Worm (Caenorhabditis elegans) whole organism, early embryonic: ENCODE data around the gene srxa-19.

ENCODE experiments used
- B0310.2 ChIP-seq: sonication (generic microtip); optimal IDR thresholded peaks from 2 replicates; lab custom pipeline; 2016; ENCODE audit warnings: mild to moderate bottlenecking, missing genetic modification characterization, missing compliant biosample characterization
- F13C5.2 ChIP-seq: sonication (generic microtip); optimal IDR thresholded peaks from 2 replicates; lab custom pipeline; 2017; ENCODE audit warnings: mild to moderate bottlenecking, missing genetic modification characterization, inconsistent platforms, missing compliant biosample characterization
- aly-1 ChIP-seq: sonication (generic microtip); optimal IDR thresholded peaks from 2 replicates; lab custom pipeline; 2016; ENCODE audit warnings: missing genetic modification characterization, missing compliant biosample characterization
- ama-1 ChIP-seq: fragments of 150-350 bp; optimal IDR thresholded peaks from 2 replicates; lab custom pipeline; 2014
- ceh-13 ChIP-seq: fragments of 200-800 bp; sonication (Bioruptor generic); optimal IDR thresholded peaks from 2 replicates; lab custom pipeline; 2018; ENCODE audit warnings: mild to moderate bottlenecking, missing genetic modification characterization, missing compliant biosample characterization
- ceh-36 ChIP-seq: sonication (generic microtip); optimal IDR thresholded peaks from 2 replicates; lab custom pipeline; 2016; ENCODE audit warnings: missing genetic modification characterization, inconsistent platforms, missing compliant biosample characterization
- ets-7 ChIP-seq: sonication (generic microtip); optimal IDR thresholded peaks from 2 replicates; lab custom pipeline; 2016; ENCODE audit warnings: missing genotype, missing genetic modification characterization, missing compliant biosample characterization
- flt-1 ChIP-seq: fragments of 200-800 bp; sonication (Bioruptor generic); IDR thresholded peaks from 2 replicates; pipeline ENCODE4 v1.3.6; 2022; ENCODE audit warnings: missing genetic modification characterization, missing compliant biosample characterization
- hmbx-1 ChIP-seq: sonication (generic microtip); optimal IDR thresholded peaks from 2 replicates; lab custom pipeline; 2016; ENCODE audit warnings: mild to moderate bottlenecking, missing genetic modification characterization, missing compliant biosample characterization
- hmg-4 ChIP-seq: fragments of 200-800 bp; sonication (Bioruptor generic); optimal IDR thresholded peaks from 2 replicates; lab custom pipeline; 2018; ENCODE audit warnings: mild to moderate bottlenecking, missing genetic modification characterization, missing compliant biosample characterization
- hnd-1 ChIP-seq: sonication (generic microtip); optimal IDR thresholded peaks from 2 replicates; lab custom pipeline; 2016; ENCODE audit warnings: missing genetic modification characterization, missing compliant biosample characterization
- pes-1 ChIP-seq: fragments of 200-800 bp; sonication (Bioruptor generic); IDR thresholded peaks from 2 replicates; pipeline ENCODE4 v1.3.6; 2022; ENCODE audit warnings: missing genetic modification reagents, missing genetic modification characterization, missing compliant biosample characterization
- scrt-1 ChIP-seq: fragments of 200-800 bp; sonication (Bioruptor generic); IDR thresholded peaks from 2 replicates; pipeline ENCODE4 v1.3.6; 2022; ENCODE audit warnings: missing genetic modification characterization, missing compliant biosample characterization
- sea-1 ChIP-seq: fragments of 200-800 bp; sonication (Bioruptor generic); conservative IDR thresholded peaks from 2 replicates; pipeline ENCODE4 v1.3.6; 2022; ENCODE audit warnings: missing genetic modification characterization, missing compliant biosample characterization
- tbx-11 ChIP-seq: fragments of 200-800 bp; sonication (Bioruptor generic); IDR thresholded peaks from 2 replicates; pipeline ENCODE4 v1.3.6; 2022; ENCODE audit warnings: missing genetic modification characterization, missing compliant biosample characterization
- tbx-37 ChIP-seq: fragments of 200-800 bp; sonication (Bioruptor generic); conservative IDR thresholded peaks from 2 replicates; pipeline ENCODE4 v1.3.6; 2022; ENCODE audit warnings: missing genetic modification reagents, missing genetic modification characterization, missing compliant biosample characterization
- tra-4 ChIP-seq: sonication (generic microtip); optimal IDR thresholded peaks from 2 replicates; lab custom pipeline; 2017; ENCODE audit warnings: missing genetic modification characterization, missing compliant biosample characterization

Gene srxa-19

ce11 chrV:10090461-10090860 is 32.1 kb downstream of the srxa-19 start, which contains the start of gene R04B5.7:
TSS of gene R04B5.7 (minus strand) at chrV:10090561.
- TF ChIP-seq ceh-13 (no peak), tra-4 (tag; lab: Kevin White, UChicago) (no peak), F13C5.2 (no peak), B0310.2 (tag; lab: Kevin White, UChicago) (no peak), flt-1 (no peak), sea-1 (GFP tag; lab: Robert Waterston, UW) (no peak)

- TF ChIP-seq ceh-36 (no peak), ama-1 (lab: Kevin White, UChicago) (no peak), tbx-11 (GFP tag; lab: Robert Waterston, UW) (no peak), F13C5.2 (no peak), scrt-1 (GFP tag; lab: Robert Waterston, UW) (no peak), aly-1 (tag; lab: Kevin White, UChicago) (no peak), flt-1 (no peak)
Observed at ce11 chrV:10087103-10087502, 35.5 kb downstream of the srxa-19 start, which contains the start of gene R04B5.5. TSS of gene R04B5.5 (plus strand) at chrV:10087480.

- TF ChIP-seq B0310.2 (tag; lab: Kevin White, UChicago) (no peak), F13C5.2 (no peak), tbx-37 (GFP tag; lab: Robert Waterston, UW) (no peak), ama-1 (lab: Kevin White, UChicago) (no peak), ets-7 (tag; lab: Kevin White, UChicago) (no peak), hmg-4 (GFP tag; lab: Kevin White, UChicago) (no peak), sea-1 (GFP tag; lab: Robert Waterston, UW) (no peak), flt-1 (no peak)
Observed at ce11 chrV:10086141-10086540, 36.4 kb downstream of the srxa-19 start.

ce11 chrV:10084864-10085263 is 37.7 kb downstream of the srxa-19 start, which contains the start of gene R04B5.6:
TSS of gene R04B5.6 (plus strand) at chrV:10085164.
- TF ChIP-seq pes-1 (no peak), B0310.2 (tag; lab: Kevin White, UChicago) (no peak), ceh-36 (no peak), ets-7 (tag; lab: Kevin White, UChicago) (no peak)

- TF ChIP-seq aly-1 (tag; lab: Kevin White, UChicago) (no peak), hnd-1 (tag; lab: Kevin White, UChicago) (no peak), hmg-4 (GFP tag; lab: Kevin White, UChicago) (no peak), ceh-13 (no peak), ama-1 (lab: Kevin White, UChicago) (no peak), B0310.2 (tag; lab: Kevin White, UChicago) (no peak), pes-1 (no peak), tbx-11 (GFP tag; lab: Robert Waterston, UW) (no peak), tra-4 (tag; lab: Kevin White, UChicago) (no peak), tbx-37 (GFP tag; lab: Robert Waterston, UW) (no peak), F13C5.2 (no peak), ets-7 (tag; lab: Kevin White, UChicago) (no peak)
Observed at ce11 chrV:10083999-10084468, 38.5 kb downstream of the srxa-19 start, which contains the start of gene nhr-12. TSS of gene nhr-12 (minus strand) at chrV:10084049.

ce11 chrV:10081636-10082035 is 40.9 kb downstream of the srxa-19 start, which contains the start of gene nhr-205:
TSS of gene nhr-205 (minus strand) at chrV:10081776.
- TF ChIP-seq tbx-37 (GFP tag; lab: Robert Waterston, UW) = no peak
- TF ChIP-seq scrt-1 (GFP tag; lab: Robert Waterston, UW) = no peak
- TF ChIP-seq sea-1 (GFP tag; lab: Robert Waterston, UW) = no peak

- TF ChIP-seq flt-1 = no peak
- TF ChIP-seq sea-1 (GFP tag; lab: Robert Waterston, UW) = no peak
- no peak for TF ChIP-seq scrt-1 (GFP tag; lab: Robert Waterston, UW)
- no peak for TF ChIP-seq tbx-37 (GFP tag; lab: Robert Waterston, UW)
- TF ChIP-seq aly-1 (tag; lab: Kevin White, UChicago) = no peak
Observed at ce11 chrV:10080905-10081304, 41.7 kb downstream of the srxa-19 start.

ce11 chrV:10078244-10078643 is 44.3 kb downstream of the srxa-19 start, which contains the start of gene R04B5.1:
TSS of gene R04B5.1 (minus strand) at chrV:10078344.
- no peak for TF ChIP-seq hmbx-1 (tag; lab: Kevin White, UChicago)
- no peak for TF ChIP-seq ama-1 (lab: Kevin White, UChicago)
- no peak for TF ChIP-seq pes-1

- TF ChIP-seq ceh-13 (no peak), tra-4 (tag; lab: Kevin White, UChicago) (no peak), scrt-1 (GFP tag; lab: Robert Waterston, UW) (no peak), sea-1 (GFP tag; lab: Robert Waterston, UW) (no peak), hmbx-1 (tag; lab: Kevin White, UChicago) (no peak), flt-1 (no peak), pes-1 (no peak), ama-1 (lab: Kevin White, UChicago) (no peak), aly-1 (tag; lab: Kevin White, UChicago) (no peak), tbx-11 (GFP tag; lab: Robert Waterston, UW) (no peak), ets-7 (tag; lab: Kevin White, UChicago) (no peak), B0310.2 (tag; lab: Kevin White, UChicago) (no peak)
Observed at ce11 chrV:10075441-10075840, 47.1 kb downstream of the srxa-19 start, which contains the start of gene F57A8.7. TSS of gene F57A8.7 (plus strand) at chrV:10075741.
